Fruit fly (Drosophila melanogaster) whole organism, pupa: ENCODE data around the gene Lamtor5.

ENCODE experiments used
- CG17806 ChIP-seq: fragments of 200-800 bp; sonication (Bioruptor generic); optimal IDR thresholded peaks from 2 replicates; lab custom pipeline; 2018; ENCODE audit warnings: missing biosample characterization, mild to moderate bottlenecking, missing genetic modification characterization, moderate library complexity
- CG32121 ChIP-seq: fragments of 200-800 bp; sonication (Bioruptor generic); IDR thresholded peaks from 2 replicates; pipeline ENCODE4 v1.3.6; 2022; ENCODE audit warnings: missing biosample characterization, missing genetic modification characterization
- CG8159 ChIP-seq: fragments of 200-800 bp; sonication (Bioruptor generic); optimal IDR thresholded peaks from 3 replicates; lab custom pipeline; 2018; ENCODE audit warnings: missing biosample characterization, mild to moderate bottlenecking, missing genetic modification characterization, moderate library complexity
- CG8301 ChIP-seq: fragments of 200-800 bp; sonication (Bioruptor generic); optimal IDR thresholded peaks from 2 replicates; lab custom pipeline; 2018; ENCODE audit warnings: missing biosample characterization, mild to moderate bottlenecking, missing genetic modification characterization
- D1 ChIP-seq: fragments of 200-800 bp; sonication (Bioruptor generic); optimal IDR thresholded peaks from 2 replicates; lab custom pipeline; 2018; ENCODE audit warnings: missing biosample characterization, mild to moderate bottlenecking, missing genetic modification characterization, moderate library complexity
- EcR ChIP-seq: fragments of 200-800 bp; sonication (Bioruptor generic); optimal IDR thresholded peaks from 3 replicates; lab custom pipeline; 2019; ENCODE audit warnings: missing biosample characterization, missing genetic modification characterization, mild to moderate bottlenecking, moderate library complexity, missing genetic modification reagents
- Pif1B ChIP-seq: fragments of 200-800 bp; sonication (Bioruptor generic); optimal IDR thresholded peaks from 3 replicates; lab custom pipeline; 2016; ENCODE audit warnings: missing biosample characterization, missing genetic modification characterization
- rn ChIP-seq: fragments of 200-800 bp; sonication (Bioruptor generic); IDR thresholded peaks from 2 replicates; pipeline ENCODE4 v1.3.6; 2022; ENCODE audit warnings: missing biosample characterization, missing genetic modification characterization

DNA sequence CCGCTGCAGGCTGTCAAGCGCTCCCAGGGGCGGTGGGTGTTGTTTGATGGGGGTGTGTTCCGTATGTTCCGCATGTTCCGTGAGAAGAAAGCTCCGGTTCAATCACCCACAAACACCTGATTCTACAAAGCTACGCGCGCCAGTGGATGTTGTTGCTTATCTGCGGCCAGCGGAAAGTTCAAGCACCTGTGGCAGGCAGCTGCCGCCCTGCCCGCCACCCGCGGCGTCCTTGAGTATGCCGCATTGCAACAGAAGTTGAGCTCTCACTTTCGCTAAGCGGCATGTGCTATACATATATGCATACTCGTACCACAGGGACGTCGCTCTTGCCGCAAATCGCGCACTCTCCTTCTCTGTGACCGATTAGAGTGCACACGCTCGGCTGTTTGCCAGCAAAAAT, 30.7 kb downstream of the Lamtor5 start:
- TF ChIP-seq CG17806 (tag; lab: Kevin White, UChicago): no peak
- TF ChIP-seq CG32121: no peak
- peak; percentile 90 for TF ChIP-seq EcR (GFP tag; lab: Kevin White, UChicago)
- TF ChIP-seq D1 (tag; lab: Kevin White, UChicago): no peak
- TF ChIP-seq CG8301 (tag; lab: Kevin White, UChicago): no peak
- TF ChIP-seq Pif1B (GFP tag; lab: Kevin White, UChicago): no peak
- TF ChIP-seq CG8159 (tag; lab: Kevin White, UChicago): no peak
- no peak for TF ChIP-seq rn (GFP tag; lab: Robert Waterston, UW)
